Comparison of ENCODE assay signal across 1 fruit fly cellular context in the genomic region with DNA sequence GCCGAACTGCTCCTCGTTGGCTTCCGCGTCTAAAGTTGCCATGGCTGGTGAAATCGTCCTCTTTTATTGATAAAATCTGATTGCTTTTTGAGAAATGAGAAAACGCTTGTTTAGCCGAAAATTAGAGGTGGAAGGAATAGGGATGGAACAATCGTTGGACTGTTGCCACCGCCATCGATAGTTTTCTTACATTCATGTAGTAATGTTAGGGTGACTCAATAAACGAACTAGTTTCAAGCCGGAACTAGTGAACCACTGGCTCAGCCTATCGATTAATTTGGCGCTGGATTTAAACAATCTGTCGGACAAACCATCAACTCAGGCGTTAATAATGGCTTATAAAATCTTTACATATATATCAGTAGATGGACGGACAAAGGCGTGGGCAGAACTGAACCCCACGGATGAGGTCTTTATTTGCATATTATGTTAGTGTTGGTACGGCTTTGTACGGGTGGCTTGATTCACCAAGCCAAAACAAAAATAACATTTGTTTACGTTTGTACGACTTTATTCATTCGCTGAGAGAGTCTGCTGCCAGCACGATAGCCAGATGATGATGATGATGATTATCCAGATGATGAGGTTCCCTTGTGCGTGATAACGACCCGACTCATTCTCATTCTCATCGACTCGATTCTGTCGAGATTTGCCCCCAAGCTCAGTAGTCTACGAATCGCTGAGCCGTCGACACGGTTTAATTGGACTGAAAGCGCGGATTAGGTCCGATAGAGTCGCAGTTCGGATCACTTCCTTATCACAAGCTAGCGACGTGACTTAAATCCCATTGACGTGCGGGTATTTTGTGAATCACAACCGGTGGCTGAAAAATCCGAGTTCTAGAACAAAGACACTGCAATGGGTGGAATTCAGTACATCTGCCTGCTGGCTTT.
TF ChIP-seq lines count a peak whose summit lies in the region.

A gene (minus strand): TSS at position 138 of the 893 bp plus-strand sequence.
A gene (plus strand): TSS at position 658 of the 893 bp plus-strand sequence.

TF ChIP-seq in whole organism, embryonic, 481 proteins besides CTCF, POLR2A, EP300 and RAD21 (continued from another document):
- no peak for TF ChIP-seq gcm (GFP tag; optimal IDR thresholded peaks at IDR 0.05; lab: Kevin White, UChicago)
- no peak for TF ChIP-seq Trl (optimal IDR thresholded peaks at IDR 0.05; lab: Kevin White, UChicago)
- TF ChIP-seq Trl (GFP tag; optimal IDR thresholded peaks at IDR 0.05; lab: Kevin White, UChicago), result peak; percentile 45
- peak; percentile 87 for TF ChIP-seq row (GFP tag; IDR thresholded peaks at IDR 0.05; lab: Robert Waterston, UW)
- no peak for TF ChIP-seq luna (GFP tag; optimal IDR thresholded peaks at IDR 0.05; lab: Kevin White, UChicago)
- TF ChIP-seq CG14014 (GFP tag; IDR thresholded peaks at IDR 0.05; lab: Robert Waterston, UW), result no peak
- TF ChIP-seq pita (GFP tag; optimal IDR thresholded peaks at IDR 0.05; lab: Kevin White, UChicago), result no peak
- TF ChIP-seq ATbp (GFP tag; optimal IDR thresholded peaks at IDR 0.05; lab: Kevin White, UChicago), result no peak
- TF ChIP-seq ttk (GFP tag; IDR thresholded peaks at IDR 0.05; lab: Robert Waterston, UW), result no peak
- peak; percentile 26 for TF ChIP-seq pho (GFP tag; optimal IDR thresholded peaks at IDR 0.05; lab: Kevin White, UChicago)
- TF ChIP-seq da (GFP tag; optimal IDR thresholded peaks at IDR 0.05; lab: Kevin White, UChicago), result no peak
- peak; percentile 78 for TF ChIP-seq CG7987 (GFP tag; optimal IDR thresholded peaks at IDR 0.05; lab: Kevin White, UChicago)
- no peak for TF ChIP-seq CG18764 (GFP tag; optimal IDR thresholded peaks at IDR 0.05; lab: Kevin White, UChicago)
- TF ChIP-seq CG15479 (GFP tag; optimal IDR thresholded peaks at IDR 0.05; lab: Kevin White, UChicago), result no peak
- TF ChIP-seq Neu2 (GFP tag; optimal IDR thresholded peaks at IDR 0.05; lab: Kevin White, UChicago; ENCODE audit: borderline replicate concordance), result no peak
- no peak for TF ChIP-seq Doc2 (GFP tag; IDR thresholded peaks at IDR 0.05; lab: Robert Waterston, UW)
- peak; percentile 96 for TF ChIP-seq CG6791 (GFP tag; IDR thresholded peaks at IDR 0.05; lab: Robert Waterston, UW; ENCODE audit: partially characterized antibody)
- no peak for TF ChIP-seq Kr (GFP tag; optimal IDR thresholded peaks at IDR 0.05; lab: Kevin White, UChicago)
- no peak for TF ChIP-seq CG13123 (GFP tag; optimal IDR thresholded peaks at IDR 0.05; lab: Kevin White, UChicago)
- no peak for TF ChIP-seq run (tag; optimal IDR thresholded peaks at IDR 0.05; lab: Kevin White, UChicago)
- TF ChIP-seq br (optimal IDR thresholded peaks at IDR 0.05; lab: Kevin White, UChicago), result no peak
- no peak for TF ChIP-seq dmrt11E (tag; optimal IDR thresholded peaks at IDR 0.05; lab: Kevin White, UChicago)
- TF ChIP-seq Mes4 (GFP tag; optimal IDR thresholded peaks at IDR 0.05; lab: Kevin White, UChicago), result no peak
- TF ChIP-seq seq (GFP tag; IDR thresholded peaks at IDR 0.05; lab: Robert Waterston, UW), result no peak
- TF ChIP-seq CG10543 (GFP tag; optimal IDR thresholded peaks at IDR 0.05; lab: Kevin White, UChicago), result peak; percentile 78
- no peak for TF ChIP-seq CG32767 (GFP tag; IDR thresholded peaks at IDR 0.05; lab: Robert Waterston, UW)
- TF ChIP-seq yki (optimal IDR thresholded peaks at IDR 0.05; lab: Kevin White, UChicago), result no peak
- peak; percentile 73 for TF ChIP-seq her (GFP tag; optimal IDR thresholded peaks at IDR 0.05; lab: Kevin White, UChicago)
- TF ChIP-seq CG11398 (GFP tag; optimal IDR thresholded peaks at IDR 0.05; lab: Kevin White, UChicago), result peak; percentile 13
- no peak for TF ChIP-seq gem (tag; optimal IDR thresholded peaks at IDR 0.05; lab: Kevin White, UChicago)
- TF ChIP-seq CG11560 (tag; IDR thresholded peaks at IDR 0.05; lab: Robert Waterston, UW), result no peak
- peak; percentile 96 for TF ChIP-seq chinmo (GFP tag; IDR thresholded peaks at IDR 0.05; lab: Robert Waterston, UW; ENCODE audit: partially characterized antibody)
- TF ChIP-seq Stat92E (GFP tag; optimal IDR thresholded peaks at IDR 0.05; lab: Kevin White, UChicago), result peak in 1 of 3 experiments; percentile 68
- TF ChIP-seq CG12769 (tag; optimal IDR thresholded peaks at IDR 0.05; lab: Kevin White, UChicago), result peak; percentile 65
- TF ChIP-seq CG1832 (GFP tag; optimal IDR thresholded peaks at IDR 0.05; lab: Kevin White, UChicago), result no peak
- TF ChIP-seq unpg (GFP tag; optimal IDR thresholded peaks at IDR 0.05; lab: Kevin White, UChicago), result peak; percentile 14
- no peak for TF ChIP-seq Optix (GFP tag; IDR thresholded peaks at IDR 0.05; lab: Robert Waterston, UW)
- no peak for TF ChIP-seq pros (GFP tag; optimal IDR thresholded peaks at IDR 0.05; lab: Kevin White, UChicago)
- TF ChIP-seq CG3995 (GFP tag; optimal IDR thresholded peaks at IDR 0.05; lab: Kevin White, UChicago), result peak; percentile 86
- TF ChIP-seq bab2 (GFP tag; optimal IDR thresholded peaks at IDR 0.05; lab: Kevin White, UChicago), result peak; percentile 13
- peak; percentile 70 for TF ChIP-seq oc (tag; optimal IDR thresholded peaks at IDR 0.05; lab: Kevin White, UChicago)
- TF ChIP-seq NC2β (GFP tag; optimal IDR thresholded peaks at IDR 0.05; lab: Kevin White, UChicago), result peak; percentile 55
- TF ChIP-seq slbo (GFP tag; IDR thresholded peaks at IDR 0.05; lab: Robert Waterston, UW), result peak; percentile 58; the same call in 1 of the 2 replicates
- TF ChIP-seq Atf6 (GFP tag; IDR thresholded peaks at IDR 0.05; lab: Robert Waterston, UW), result no peak
- peak; percentile 64 for TF ChIP-seq nom (GFP tag; optimal IDR thresholded peaks at IDR 0.05; lab: Kevin White, UChicago)
- TF ChIP-seq nmo (GFP tag; optimal IDR thresholded peaks at IDR 0.05; lab: Kevin White, UChicago), result peak; percentile 56
- no peak for TF ChIP-seq Atf3 (GFP tag; optimal IDR thresholded peaks at IDR 0.05; lab: Kevin White, UChicago)
- peak; percentile 46 for TF ChIP-seq CG32532 (GFP tag; IDR thresholded peaks at IDR 0.05; lab: Robert Waterston, UW)
- TF ChIP-seq ERR (GFP tag; optimal IDR thresholded peaks at IDR 0.05; lab: Kevin White, UChicago), result peak; percentile 25
- TF ChIP-seq CG17568 (GFP tag; optimal IDR thresholded peaks at IDR 0.05; lab: Kevin White, UChicago), result peak; percentile 100
- no peak for TF ChIP-seq prd (optimal IDR thresholded peaks at IDR 0.05; lab: Kevin White, UChicago)
- 0 out of 3 replicates have a peak, but pooled peaks have one; percentile 31 for TF ChIP-seq prd (GFP tag; IDR thresholded peaks at IDR 0.05; lab: Robert Waterston, UW)
- peak; percentile 96 for TF ChIP-seq Dp (GFP tag; optimal IDR thresholded peaks at IDR 0.05; lab: Kevin White, UChicago)
- TF ChIP-seq peb (GFP tag; IDR thresholded peaks at IDR 0.05; lab: Robert Waterston, UW), result no peak
- no peak for TF ChIP-seq ranshi (GFP tag; IDR thresholded peaks at IDR 0.05; lab: Robert Waterston, UW)
- TF ChIP-seq Oaz (GFP tag; IDR thresholded peaks at IDR 0.05; lab: Robert Waterston, UW), result no peak
- no peak for TF ChIP-seq CG16779 (GFP tag; IDR thresholded peaks at IDR 0.05; lab: Robert Waterston, UW)
- TF ChIP-seq CG3847 (GFP tag; IDR thresholded peaks at IDR 0.05; lab: Robert Waterston, UW), result peak; percentile 51; the same call in 1 of the 2 replicates
- peak in 1 of 2 experiments; percentile 29 for TF ChIP-seq Eip74EF (GFP tag; optimal IDR thresholded peaks at IDR 0.05; lab: Kevin White, UChicago)
- TF ChIP-seq aop (GFP tag; IDR thresholded peaks at IDR 0.05; lab: Robert Waterston, UW), result no peak
- TF ChIP-seq Lhr (GFP tag; optimal IDR thresholded peaks at IDR 0.05; lab: Kevin White, UChicago), result peak; percentile 72
- TF ChIP-seq CG4282 (GFP tag; optimal IDR thresholded peaks at IDR 0.05; lab: Kevin White, UChicago), result peak; percentile 21
- TF ChIP-seq CG2889 (GFP tag; IDR thresholded peaks at IDR 0.05; lab: Robert Waterston, UW), result no peak
- 0 out of 2 replicates have a peak, but pooled peaks have one; percentile 14 for TF ChIP-seq rib (GFP tag; IDR thresholded peaks at IDR 0.05; lab: Robert Waterston, UW)
- TF ChIP-seq Rfx (GFP tag; IDR thresholded peaks at IDR 0.05; lab: Robert Waterston, UW), result peak; percentile 73
- no peak for TF ChIP-seq lov (optimal IDR thresholded peaks at IDR 0.05; lab: Kevin White, UChicago)
- no peak for TF ChIP-seq lov (GFP tag; IDR thresholded peaks at IDR 0.05; lab: Robert Waterston, UW)
- TF ChIP-seq ara (GFP tag; IDR thresholded peaks at IDR 0.05; lab: Robert Waterston, UW), result no peak
- TF ChIP-seq HLHmδ (GFP tag; optimal IDR thresholded peaks at IDR 0.05; lab: Kevin White, UChicago), result no peak
- peak; percentile 98 for TF ChIP-seq amos (GFP tag; IDR thresholded peaks at IDR 0.05; lab: Robert Waterston, UW; ENCODE audit: partially characterized antibody)
- TF ChIP-seq Dref (GFP tag; IDR thresholded peaks at IDR 0.05; lab: Robert Waterston, UW), result peak; percentile 89
- TF ChIP-seq usp (GFP tag; optimal IDR thresholded peaks at IDR 0.05; lab: Kevin White, UChicago), result no peak
- TF ChIP-seq pb (GFP tag; optimal IDR thresholded peaks at IDR 0.05; lab: Kevin White, UChicago), result no peak
- no peak for TF ChIP-seq tap (tag; optimal IDR thresholded peaks at IDR 0.05; lab: Kevin White, UChicago)
- no peak for TF ChIP-seq CG12942 (GFP tag; optimal IDR thresholded peaks at IDR 0.05; lab: Kevin White, UChicago)
- no peak for TF ChIP-seq abd-A (tag; optimal IDR thresholded peaks at IDR 0.05; lab: Kevin White, UChicago)
- peak; percentile 2 for TF ChIP-seq CG9609 (GFP tag; optimal IDR thresholded peaks at IDR 0.05; lab: Kevin White, UChicago)
- TF ChIP-seq maf-S (GFP tag; optimal IDR thresholded peaks at IDR 0.05; lab: Kevin White, UChicago), result peak; percentile 1
- peak; percentile 8 for TF ChIP-seq CG9817 (tag; optimal IDR thresholded peaks at IDR 0.05; lab: Kevin White, UChicago)
- TF ChIP-seq CG10274 (GFP tag; optimal IDR thresholded peaks at IDR 0.05; lab: Kevin White, UChicago), result no peak
- TF ChIP-seq nau (GFP tag; optimal IDR thresholded peaks at IDR 0.05; lab: Kevin White, UChicago), result no peak
- TF ChIP-seq CG15514 (GFP tag; optimal IDR thresholded peaks at IDR 0.05; lab: Kevin White, UChicago), result peak; percentile 100
- TF ChIP-seq CG14710 (tag; optimal IDR thresholded peaks at IDR 0.05; lab: Kevin White, UChicago), result peak; percentile 52
- peak; percentile 62 for TF ChIP-seq vfl (GFP tag; optimal IDR thresholded peaks at IDR 0.05; lab: Kevin White, UChicago)
- peak; percentile 2 for TF ChIP-seq ftz-f1 (GFP tag; optimal IDR thresholded peaks at IDR 0.05; lab: Kevin White, UChicago)
- no peak for TF ChIP-seq Dip2 (GFP tag; IDR thresholded peaks at IDR 0.05; lab: Robert Waterston, UW)
